Worm (Caenorhabditis elegans): ENCODE results near the gene R160.10.

DNA sequence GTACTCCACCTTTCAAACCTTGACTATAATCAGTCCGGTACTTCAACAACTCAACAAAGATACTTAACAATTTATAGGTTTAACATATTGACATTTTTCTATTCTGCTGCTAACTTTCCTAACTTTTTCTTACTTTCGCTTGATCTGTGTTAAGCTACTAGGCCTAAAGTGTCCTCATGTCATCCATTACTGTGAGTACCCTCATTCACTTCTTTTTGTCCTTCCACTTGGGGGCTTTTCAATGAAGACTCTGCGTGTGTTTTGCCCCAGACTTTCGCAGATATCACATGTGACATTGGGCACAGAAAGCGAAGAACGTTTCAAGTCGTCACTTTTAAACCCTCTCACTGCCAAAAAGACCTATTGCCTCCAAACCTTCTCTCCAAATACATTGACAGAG is 37.4 kb upstream of the R160.10 start:
- TF ChIP-seq zag-1 (tag; optimal IDR thresholded peaks at IDR 0.05) (no peak), eor-1 (tag; optimal IDR thresholded peaks at IDR 0.05) (no peak), nhr-12 (tag; optimal IDR thresholded peaks at IDR 0.05) (no peak), ama-1 (optimal IDR thresholded peaks at IDR 0.05) (no peak), nhr-28 (tag; optimal IDR thresholded peaks at IDR 0.05) (no peak), snpc-4 (tag; optimal IDR thresholded peaks at IDR 0.05) (no peak), pqm-1 (tag; optimal IDR thresholded peaks at IDR 0.05) (no peak), ceh-16 (tag; optimal IDR thresholded peaks at IDR 0.05) (no peak), R02D3.7 (tag; optimal IDR thresholded peaks at IDR 0.05) (no peak), skn-1 (tag; optimal IDR thresholded peaks at IDR 0.05) (no peak), pha-4 (tag; optimal IDR thresholded peaks at IDR 0.05) (no peak), nhr-25 (tag; optimal IDR thresholded peaks at IDR 0.05) (no peak), fos-1 (tag; optimal IDR thresholded peaks at IDR 0.05) (no peak), ZK546.5 (tag; optimal IDR thresholded peaks at IDR 0.05) (no peak)

Measured in whole organism, L3 larva.